Worm (Caenorhabditis elegans): ENCODE results near the gene cnx-1.

cnx-1 gene

ce11 chrIII:9780665-9781304 is 36.2 kb downstream of the cnx-1 start, which contains the start of gene vha-1:
Gene vha-1, plus strand, starts transcription at chrIII:9781254.
- TF ChIP-seq snpc-3.4 (tag; optimal IDR thresholded peaks at IDR 0.05) (no peak), hmg-1.2 (GFP tag; IDR thresholded peaks at IDR 0.05) (peak; percentile 41; the same call in 1 of the 2 replicates), K11D2.4 (GFP tag; IDR thresholded peaks at IDR 0.05) (peak; percentile 40; the same call in 1 of the 2 replicates), lin-26 (GFP tag; IDR thresholded peaks at IDR 0.05) (peak; percentile 75), nfyb-1 (GFP tag; IDR thresholded peaks at IDR 0.05) (peak; percentile 67; the same call in 1 of the 2 replicates), dpl-1 (GFP tag; optimal IDR thresholded peaks at IDR 0.05) (no peak), F57A8.1 (GFP tag; optimal IDR thresholded peaks at IDR 0.05) (no peak), die-1 (tag; optimal IDR thresholded peaks at IDR 0.05) (peak; percentile 30), Y79H2A.3 (GFP tag; conservative IDR thresholded peaks at IDR 0.05) (no peak), bed-2 (GFP tag; IDR thresholded peaks at IDR 0.05) (no peak), F52B5.7 (tag; optimal IDR thresholded peaks at IDR 0.05) (no peak), let-607 (tag; optimal IDR thresholded peaks at IDR 0.05) (peak; percentile 87 to 91), ceh-27 (GFP tag; optimal IDR thresholded peaks at IDR 0.05) (peak; percentile 87), hmg-20 (GFP tag; IDR thresholded peaks at IDR 0.05) (no peak), nfya-1 (tag; optimal IDR thresholded peaks at IDR 0.05; ENCODE audit: borderline replicate concordance, insufficient read depth) (no peak), nhr-80 (tag; optimal IDR thresholded peaks at IDR 0.05) (peak; percentile 98), lin-40 (tag; optimal IDR thresholded peaks at IDR 0.05) (peak; percentile 76), tbp1 (GFP tag; optimal IDR thresholded peaks at IDR 0.05) (peak; percentile 62), ekl-4 (GFP tag; IDR thresholded peaks at IDR 0.05) (peak; percentile 97), Y53G8AR.9 (GFP tag; conservative IDR thresholded peaks at IDR 0.05) (peak; percentile 63), let-526 (GFP tag; IDR thresholded peaks at IDR 0.05) (no peak), hlh-26 (GFP tag; conservative IDR thresholded peaks at IDR 0.05) (no peak), K12H6.12 (tag; optimal IDR thresholded peaks at IDR 0.05) (peak; percentile 64), madf-6 (GFP tag; IDR thresholded peaks at IDR 0.05) (peak; percentile 38; the same call in 1 of the 2 replicates), ceh-58 (GFP tag; IDR thresholded peaks at IDR 0.05) (no peak), F49E8.2 (tag; optimal IDR thresholded peaks at IDR 0.05; ENCODE audit: insufficient read depth) (peak; percentile 30), ceh-100 (GFP tag; IDR thresholded peaks at IDR 0.05) (peak; percentile 77), ceh-40 (GFP tag; IDR thresholded peaks at IDR 0.05) (no peak), snpc-1.1 (tag; optimal IDR thresholded peaks at IDR 0.05; ENCODE audit: insufficient read depth) (no peak), xnd-1 (tag; optimal IDR thresholded peaks at IDR 0.05) (no peak), aptf-2 (GFP tag; conservative IDR thresholded peaks at IDR 0.05) (no peak), rcor-1 (GFP tag; IDR thresholded peaks at IDR 0.05) (peak; percentile 77; the same call in 1 of the 2 replicates), ama-1 (optimal IDR thresholded peaks at IDR 0.05) (peak; percentile 55), ama-1 (GFP tag; optimal IDR thresholded peaks at IDR 0.05) (peak in 1 of 2 experiments; percentile 4), F55B11.4 (tag; optimal IDR thresholded peaks at IDR 0.05; ENCODE audit: borderline replicate concordance, insufficient read depth) (no peak), pbrm-1 (GFP tag; IDR thresholded peaks at IDR 0.05) (peak; percentile 63), B0035.1 (tag; optimal IDR thresholded peaks at IDR 0.05) (no peak), T26A5.8 (tag; optimal IDR thresholded peaks at IDR 0.05) (no peak), rec-8 (tag; optimal IDR thresholded peaks at IDR 0.05) (no peak), mes-4 (tag; optimal IDR thresholded peaks at IDR 0.05) (no peak), nhr-90 (tag; optimal IDR thresholded peaks at IDR 0.05) (peak; percentile 76), C17E4.6 (GFP tag; IDR thresholded peaks at IDR 0.05) (no peak), ztf-22 (GFP tag; optimal IDR thresholded peaks at IDR 0.05) (no peak), atf-7 (tag; optimal IDR thresholded peaks at IDR 0.05) (peak; percentile 8), Y67H2A.10 (GFP tag; conservative IDR thresholded peaks at IDR 0.05) (peak; percentile 93), sea-2 (GFP tag; IDR thresholded peaks at IDR 0.05) (no peak), ztf-6 (GFP tag; IDR thresholded peaks at IDR 0.05) (0 out of 2 replicates have a peak, but pooled peaks have one; percentile 45)

Measured in whole organism, young adult.